Fruit fly (Drosophila melanogaster) ovary, adult (tissue): ENCODE measurements around the gene colt.

Source experiments
- CG17801 ChIP-seq: fragments of 200-800 bp; optimal IDR thresholded peaks from 2 replicates; lab custom pipeline; 2019; ENCODE audit warnings: missing biosample characterization, mild to moderate bottlenecking, missing genetic modification characterization, moderate library complexity; ENCODE audit not compliant: partially characterized antibody

Gene colt

dm6 chr2L:2749144-2749766 lies 20.6 kb downstream of the colt start:
- peak; percentile 10 for TF ChIP-seq CG17801 (GFP tag; lab: Kevin White, UChicago)

- peak; percentile 95 for TF ChIP-seq CG17801 (GFP tag; lab: Kevin White, UChicago)
These were observed 21.3 kb downstream of the colt start for dm6 chr2L:2748480-2749143.

dm6 chr2L:2744852-2745251 lies 25.0 kb downstream of the colt start, which contains the start of the genes CG9961 and Cwc25:
CG9961 (minus strand) TSS chr2L:2744934.
Cwc25 (plus strand) TSS chr2L:2745098.
- no peak for TF ChIP-seq CG17801 (GFP tag; lab: Kevin White, UChicago)

dm6 chr2L:2739820-2740230 lies 30.0 kb downstream of the colt start, which contains the start of gene Hrs:
Hrs (plus strand) TSS chr2L:2739986.
- peak; percentile 35 for TF ChIP-seq CG17801 (GFP tag; lab: Kevin White, UChicago)

- no peak for TF ChIP-seq CG17801 (GFP tag; lab: Kevin White, UChicago)
These were observed 32.3 kb downstream of the colt start for dm6 chr2L:2737561-2737960.

dm6 chr2L:2735539-2735938 lies 34.3 kb downstream of the colt start:
- TF ChIP-seq CG17801 (GFP tag; lab: Kevin White, UChicago): no peak

dm6 chr2L:2734946-2735345 lies 34.9 kb downstream of the colt start:
- peak; percentile 21 for TF ChIP-seq CG17801 (GFP tag; lab: Kevin White, UChicago)

dm6 chr2L:2734215-2734614 lies 35.7 kb downstream of the colt start:
- TF ChIP-seq CG17801 (GFP tag; lab: Kevin White, UChicago): peak; percentile 86

- no peak for TF ChIP-seq CG17801 (GFP tag; lab: Kevin White, UChicago)
These were observed 37.6 kb downstream of the colt start for dm6 chr2L:2732139-2732830.

dm6 chr2L:2731370-2732138 lies 38.3 kb downstream of the colt start:
- no peak for TF ChIP-seq CG17801 (GFP tag; lab: Kevin White, UChicago)

- TF ChIP-seq CG17801 (GFP tag; lab: Kevin White, UChicago): no peak
These were observed 39.1 kb downstream of the colt start for dm6 chr2L:2730756-2731155.

- no peak for TF ChIP-seq CG17801 (GFP tag; lab: Kevin White, UChicago)
These were observed 40.0 kb downstream of the colt start for dm6 chr2L:2729882-2730281.

- TF ChIP-seq CG17801 (GFP tag; lab: Kevin White, UChicago): no peak
These were observed 41.3 kb downstream of the colt start for dm6 chr2L:2728577-2728976.

dm6 chr2L:2727812-2728211 lies 42.1 kb downstream of the colt start:
- TF ChIP-seq CG17801 (GFP tag; lab: Kevin White, UChicago): no peak

dm6 chr2L:2727364-2727763 lies 42.5 kb downstream of the colt start:
- TF ChIP-seq CG17801 (GFP tag; lab: Kevin White, UChicago): no peak
